Fruit fly (Drosophila melanogaster): ENCODE results near the gene CG32819.
"Not testable (repeated sequence)": the region's sequence is repeated elsewhere in the genome, so short reads cannot be mapped to it uniquely, and the experiment has no call there.

DNA sequence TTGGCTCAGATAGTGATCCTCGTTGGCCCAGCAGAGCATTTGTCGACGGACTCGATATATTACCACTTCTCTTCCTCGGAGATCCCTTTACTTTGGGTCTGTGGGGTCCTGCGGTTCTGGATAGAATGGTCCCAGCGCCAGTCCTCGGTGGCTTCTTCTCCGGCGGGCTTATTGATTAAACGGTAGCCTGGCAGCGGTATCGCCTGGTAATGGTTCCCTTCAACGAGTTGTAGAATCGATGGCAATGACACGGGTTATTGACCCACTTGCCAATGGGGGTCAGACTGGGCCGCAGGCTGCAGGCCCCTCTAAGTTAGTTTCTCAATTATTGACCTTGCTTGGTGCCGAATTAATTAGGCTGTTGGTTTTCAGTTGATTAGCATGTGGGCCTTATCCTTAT is 12.1 kb downstream of the CG32819 start, which contains the start of gene CG17450:
- TF ChIP-seq CTCF, CG8478 (optimal IDR thresholded peaks at IDR 0.05): not testable (repeated sequence)
